Fruit fly (Drosophila melanogaster) whole organism, adult: ENCODE results near the gene Irbp18.

Experiments used
- CG33017 ChIP-seq: fragments of 200-800 bp; sonication (Bioruptor generic); optimal IDR thresholded peaks from 2 replicates; lab custom pipeline; 2018; ENCODE audit warnings: missing biosample characterization, mild to moderate bottlenecking, missing genetic modification characterization, moderate library complexity
- CG7045 ChIP-seq: fragments of 200-800 bp; sonication (Bioruptor generic); optimal IDR thresholded peaks from 2 replicates; lab custom pipeline; 2017; ENCODE audit warnings: missing biosample characterization, mild to moderate bottlenecking, missing genetic modification characterization
- Crg-1 ChIP-seq: fragments of 200-800 bp; sonication (Bioruptor generic); optimal IDR thresholded peaks from 2 replicates; lab custom pipeline; 2016; ENCODE audit warnings: missing biosample characterization, missing genetic modification characterization
- cic ChIP-seq: fragments of 200-800 bp; sonication (Bioruptor generic); optimal IDR thresholded peaks from 2 replicates; lab custom pipeline; 2017; ENCODE audit warnings: missing biosample characterization, mild to moderate bottlenecking, missing genetic modification characterization, moderate library complexity
- cnc ChIP-seq, 2 experiments: fragments of >200 bp; optimal IDR thresholded peaks; 2 replicates each; lab custom pipeline; 2017
- kay ChIP-seq: fragments of 200-800 bp; sonication (Bioruptor generic); peaks from one replicate; lab custom pipeline; 2016; ENCODE audit warnings: missing biosample characterization, missing genetic modification characterization, borderline replicate concordance

DNA sequence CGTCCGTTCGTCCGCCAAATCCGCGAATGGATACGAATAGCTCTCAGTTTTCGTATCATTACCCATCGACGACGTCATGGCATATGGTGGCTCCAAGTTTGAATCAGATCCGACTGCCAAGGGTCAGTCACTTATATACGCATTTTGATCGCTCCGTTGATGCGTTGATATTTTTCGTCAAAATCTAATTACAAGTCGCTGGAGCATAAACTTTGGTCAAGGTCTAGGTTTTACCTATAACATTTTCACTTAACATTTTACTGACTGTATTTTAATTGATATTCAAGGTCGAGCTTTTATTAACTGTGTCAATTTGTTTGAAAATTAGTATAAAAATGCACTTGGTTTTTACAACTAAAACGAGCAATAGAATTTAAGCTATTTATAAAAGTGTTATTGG lies 3.6 kb upstream of the Irbp18 start, which contains the start of gene Elo68beta:
- TF ChIP-seq CG33017 (no peak), kay (GFP tag; lab: Kevin White, UChicago) (peak; percentile 19), CG7045 (GFP tag; lab: Kevin White, UChicago) (no peak), Crg-1 (no peak), cnc (optimal IDR thresholded peaks at IDR 0.05; lab: Kevin White, UChicago) (no peak), cic (GFP tag; lab: Kevin White, UChicago) (no peak)
